Worm (Caenorhabditis elegans) whole organism, L2 larva: ENCODE measurements around the gene nhr-186.
A peak's percentile ranks its signal among the peaks of the same experiment; 100 is the strongest.

ENCODE experiments used
- C34F6.9 ChIP-seq: fragments of 150-350 bp; optimal IDR thresholded peaks from 2 replicates; lab custom pipeline; 2014; ENCODE audit warnings: missing biosample characterization, missing genetic modification characterization
- F13H6.1 ChIP-seq: sonication (generic microtip); optimal IDR thresholded peaks from 2 replicates; lab custom pipeline; 2016; ENCODE audit warnings: missing genetic modification characterization, missing compliant biosample characterization
- Y55F3AM.14 ChIP-seq: fragments of 200-800 bp; sonication (Bioruptor generic); optimal IDR thresholded peaks from 2 replicates; lab custom pipeline; 2018; ENCODE audit warnings: mild to moderate bottlenecking, missing genetic modification characterization, missing compliant biosample characterization
- ZK546.5 ChIP-seq: sonication (generic microtip); optimal IDR thresholded peaks from 2 replicates; lab custom pipeline; 2017; ENCODE audit warnings: missing biosample characterization, missing genetic modification characterization
- alr-1 ChIP-seq: fragments of 150-350 bp; optimal IDR thresholded peaks from 2 replicates; lab custom pipeline; 2014; ENCODE audit warnings: missing biosample characterization, missing genetic modification characterization
- aly-2 ChIP-seq: fragments of 150-350 bp; optimal IDR thresholded peaks from 2 replicates; lab custom pipeline; 2014; ENCODE audit warnings: missing biosample characterization, missing genetic modification characterization
- ama-1 ChIP-seq: fragments of 150-350 bp; optimal IDR thresholded peaks from 2 replicates; lab custom pipeline; 2018; ENCODE audit warnings: inconsistent platforms
- blmp-1 ChIP-seq: sonication (generic microtip); optimal IDR thresholded peaks from 2 replicates; lab custom pipeline; 2017; ENCODE audit warnings: missing genetic modification characterization, mild to moderate bottlenecking, missing compliant biosample characterization, antibody characterized with exemption, moderate library complexity; ENCODE audit not compliant: insufficient read depth
- ceh-16 ChIP-seq: fragments of 150-350 bp; optimal IDR thresholded peaks from 2 replicates; lab custom pipeline; 2014; ENCODE audit warnings: missing biosample characterization, missing genetic modification characterization
- crh-2 ChIP-seq: sonication (generic microtip); optimal IDR thresholded peaks from 2 replicates; lab custom pipeline; 2017; ENCODE audit warnings: missing biosample characterization, missing genetic modification characterization
- dmd-4 ChIP-seq: sonication (generic microtip); optimal IDR thresholded peaks from 2 replicates; lab custom pipeline; 2017; ENCODE audit warnings: missing biosample characterization, missing genetic modification characterization
- egl-27 ChIP-seq: sonication (generic microtip); optimal IDR thresholded peaks from 3 replicates; lab custom pipeline; 2017; ENCODE audit warnings: missing biosample characterization, missing genetic modification reagents, missing genetic modification characterization
- elt-1 ChIP-seq: fragments of 150-350 bp; optimal IDR thresholded peaks from 2 replicates; lab custom pipeline; 2014; ENCODE audit warnings: missing biosample characterization, missing genetic modification characterization
- fos-1 ChIP-seq: fragments of 150-350 bp; optimal IDR thresholded peaks from 2 replicates; lab custom pipeline; 2014; ENCODE audit warnings: missing biosample characterization, missing genetic modification characterization
- gmeb-1 ChIP-seq: fragments of 150-350 bp; optimal IDR thresholded peaks from 2 replicates; lab custom pipeline; 2014; ENCODE audit warnings: missing biosample characterization, missing genetic modification characterization
- lin-11 ChIP-seq: fragments of 150-350 bp; sonication (generic microtip); optimal IDR thresholded peaks from 2 replicates; lab custom pipeline; 2014; ENCODE audit warnings: missing biosample characterization, missing genetic modification characterization, inconsistent platforms, mixed read lengths
- mab-5 ChIP-seq: fragments of 150-350 bp; optimal IDR thresholded peaks from 2 replicates; lab custom pipeline; 2014; ENCODE audit warnings: missing biosample characterization, missing genetic modification characterization
- mdl-1 ChIP-seq, 2 experiments: fragments of 150-350 bp in 1 of 2; sonication (generic microtip) in 1 of 2; optimal IDR thresholded peaks; 2 replicates each; lab custom pipeline; 2017; ENCODE audit warnings: missing biosample characterization in 2 of 2, missing genetic modification characterization in 2 of 2
- nhr-10 ChIP-seq: sonication (generic microtip); optimal IDR thresholded peaks from 2 replicates; lab custom pipeline; 2017; ENCODE audit warnings: missing biosample characterization, missing genetic modification characterization
- nhr-11 ChIP-seq: fragments of 150-350 bp; optimal IDR thresholded peaks from 2 replicates; lab custom pipeline; 2014; ENCODE audit warnings: missing biosample characterization, missing genetic modification characterization
- nhr-12 ChIP-seq: fragments of 150-350 bp; optimal IDR thresholded peaks from 2 replicates; lab custom pipeline; 2014; ENCODE audit warnings: missing biosample characterization, missing genetic modification characterization
- nhr-129 ChIP-seq: fragments of 150-350 bp; optimal IDR thresholded peaks from 2 replicates; lab custom pipeline; 2014; ENCODE audit warnings: missing biosample characterization, missing genetic modification characterization
- nhr-21 ChIP-seq: fragments of 150-350 bp; optimal IDR thresholded peaks from 2 replicates; lab custom pipeline; 2014; ENCODE audit warnings: missing biosample characterization, missing genetic modification characterization
- nhr-23 ChIP-seq: fragments of 150-350 bp; optimal IDR thresholded peaks from 2 replicates; lab custom pipeline; 2014; ENCODE audit warnings: missing biosample characterization, missing genetic modification reagents, missing genetic modification characterization
- nhr-237 ChIP-seq: fragments of 150-350 bp; optimal IDR thresholded peaks from 2 replicates; lab custom pipeline; 2014; ENCODE audit warnings: missing biosample characterization, missing genetic modification characterization
- nhr-25 ChIP-seq: fragments of 150-350 bp; sonication (generic microtip); optimal IDR thresholded peaks from 3 replicates; lab custom pipeline; 2014; ENCODE audit warnings: missing biosample characterization, missing genetic modification characterization
- nhr-6 ChIP-seq: fragments of 150-350 bp; optimal IDR thresholded peaks from 2 replicates; lab custom pipeline; 2014; ENCODE audit warnings: missing biosample characterization, missing genetic modification characterization
- nhr-77 ChIP-seq: fragments of 150-350 bp; optimal IDR thresholded peaks from 2 replicates; lab custom pipeline; 2014; ENCODE audit warnings: missing biosample characterization, missing genetic modification characterization
- peb-1 ChIP-seq: fragments of 150-350 bp; optimal IDR thresholded peaks from 2 replicates; lab custom pipeline; 2014; ENCODE audit warnings: missing biosample characterization, missing genetic modification characterization
- sem-4 ChIP-seq: fragments of 150-350 bp; optimal IDR thresholded peaks from 2 replicates; lab custom pipeline; 2014; ENCODE audit warnings: missing biosample characterization, missing genetic modification reagents, missing genetic modification characterization
- skn-1 ChIP-seq: sonication (generic microtip); optimal IDR thresholded peaks from 2 replicates; lab custom pipeline; 2017; ENCODE audit warnings: missing biosample characterization, missing genetic modification characterization
- sma-3 ChIP-seq: sonication (generic microtip); optimal IDR thresholded peaks from 2 replicates; lab custom pipeline; 2016; ENCODE audit warnings: missing genetic modification reagents, missing genetic modification characterization, missing compliant biosample characterization
- sma-9 ChIP-seq, 2 experiments: fragments of 150-350 bp in 1 of 2; sonication (generic microtip) in 1 of 2; optimal IDR thresholded peaks; 2 replicates each; lab custom pipeline; 2014 to 2016; ENCODE audit warnings: missing genetic modification characterization in 2 of 2, mild to moderate bottlenecking in 1 of 2, missing biosample characterization in 1 of 2, missing compliant biosample characterization in 1 of 2, missing genetic modification reagents in 1 of 2, moderate library complexity in 1 of 2
- snpc-4 ChIP-seq: fragments of 150-350 bp; optimal IDR thresholded peaks from 2 replicates; lab custom pipeline; 2014; ENCODE audit warnings: missing biosample characterization, missing genetic modification characterization
- unc-55 ChIP-seq: fragments of 150-350 bp; sonication (generic microtip); optimal IDR thresholded peaks from 3 replicates; lab custom pipeline; 2014; ENCODE audit warnings: missing biosample characterization, missing genetic modification reagents, missing genetic modification characterization
- unc-62 ChIP-seq: fragments of 150-350 bp; optimal IDR thresholded peaks from 2 replicates; lab custom pipeline; 2014; ENCODE audit warnings: missing biosample characterization, missing genetic modification reagents, missing genetic modification characterization
- zag-1 ChIP-seq: fragments of 150-350 bp; optimal IDR thresholded peaks from 2 replicates; lab custom pipeline; 2014; ENCODE audit warnings: missing biosample characterization, missing genetic modification characterization
- ztf-4 ChIP-seq: fragments of 150-350 bp; optimal IDR thresholded peaks from 2 replicates; lab custom pipeline; 2014; ENCODE audit warnings: missing biosample characterization, missing genetic modification characterization

The nhr-186 gene

ce11 chrV:3825190-3825589 lies 29.6 kb downstream of the nhr-186 start:
- TF ChIP-seq unc-55 (GFP tag; lab: Kevin White, UChicago) (peak; percentile 35), nhr-23 (no peak)

- no peak for TF ChIP-seq C34F6.9 (tag; lab: Kevin White, UChicago)
- TF ChIP-seq nhr-21, result no peak
- no peak for TF ChIP-seq skn-1 (tag; lab: Kevin White, UChicago)
- no peak for TF ChIP-seq gmeb-1 (tag; lab: Kevin White, UChicago)
- TF ChIP-seq elt-1 (tag; lab: Kevin White, UChicago), result no peak
- no peak for TF ChIP-seq ztf-4 (tag; lab: Kevin White, UChicago)
- no peak for TF ChIP-seq peb-1 (tag; lab: Kevin White, UChicago)
- TF ChIP-seq nhr-77, result no peak
- TF ChIP-seq nhr-10 (tag; lab: Kevin White, UChicago), result no peak
- TF ChIP-seq nhr-12 (tag; lab: Kevin White, UChicago), result no peak
- TF ChIP-seq aly-2, result no peak
- no peak for TF ChIP-seq zag-1 (tag; lab: Kevin White, UChicago)
- TF ChIP-seq nhr-23, result no peak
- TF ChIP-seq egl-27 (tag; lab: Kevin White, UChicago), result no peak
These were observed 33.9 kb downstream of the nhr-186 start for ce11 chrV:3820875-3821274.

ce11 chrV:3814938-3815337 lies 39.8 kb downstream of the nhr-186 start, which contains the start of gene H10D18.1:
H10D18.1 (plus strand) TSS chrV:3815214.
- TF ChIP-seq dmd-4 (no peak), nhr-77 (no peak), snpc-4 (no peak), sma-3 (GFP tag; lab: Kevin White, UChicago) (no peak), nhr-237 (tag; lab: Kevin White, UChicago) (no peak), gmeb-1 (tag; lab: Kevin White, UChicago) (no peak), C34F6.9 (tag; lab: Kevin White, UChicago) (peak; percentile 35), nhr-129 (peak; percentile 5), ceh-16 (tag; lab: Kevin White, UChicago) (no peak), nhr-23 (no peak), sma-9 (GFP tag; optimal IDR thresholded peaks at IDR 0.05; lab: Kevin White, UChicago) (peak; percentile 3), sma-9 (tag; optimal IDR thresholded peaks at IDR 0.05; lab: Kevin White, UChicago) (no peak), unc-55 (GFP tag; lab: Kevin White, UChicago) (peak; percentile 44), Y55F3AM.14 (GFP tag; lab: Kevin White, UChicago) (no peak), mdl-1 (tag; optimal IDR thresholded peaks at IDR 0.05; lab: Kevin White, UChicago) (no peak), blmp-1 (no peak), unc-62 (no peak), nhr-21 (no peak), ama-1 (no peak), nhr-10 (tag; lab: Kevin White, UChicago) (no peak), crh-2 (peak; percentile 0), nhr-6 (no peak), fos-1 (tag; lab: Kevin White, UChicago) (no peak), peb-1 (tag; lab: Kevin White, UChicago) (no peak), lin-11 (peak; percentile 16), sem-4 (tag; lab: Kevin White, UChicago) (no peak), ztf-4 (tag; lab: Kevin White, UChicago) (no peak)

ce11 chrV:3814009-3814408 lies 40.7 kb downstream of the nhr-186 start:
- no peak for TF ChIP-seq aly-2
- TF ChIP-seq nhr-77, result no peak
- no peak for TF ChIP-seq nhr-12 (tag; lab: Kevin White, UChicago)
- TF ChIP-seq unc-55 (GFP tag; lab: Kevin White, UChicago), result no peak
- no peak for TF ChIP-seq nhr-6
- TF ChIP-seq ZK546.5 (tag; lab: Kevin White, UChicago), result no peak
- no peak for TF ChIP-seq ama-1
- TF ChIP-seq nhr-23, result no peak
- no peak for TF ChIP-seq nhr-11 (tag; lab: Kevin White, UChicago)
- no peak for TF ChIP-seq blmp-1
- no peak for TF ChIP-seq mab-5 (tag; lab: Kevin White, UChicago)
- TF ChIP-seq F13H6.1 (tag; lab: Kevin White, UChicago), result no peak
- TF ChIP-seq snpc-4, result no peak
- TF ChIP-seq nhr-237 (tag; lab: Kevin White, UChicago), result no peak
- TF ChIP-seq, all 48 proteins: peak for 0

ce11 chrV:3812291-3812690 lies 42.5 kb downstream of the nhr-186 start, which contains the start of gene scl-12:
scl-12 (plus strand) TSS chrV:3812591.
- TF ChIP-seq C34F6.9 (tag; lab: Kevin White, UChicago) (no peak), sma-3 (GFP tag; lab: Kevin White, UChicago) (no peak), mab-5 (tag; lab: Kevin White, UChicago) (no peak), nhr-23 (no peak), nhr-6 (no peak), ama-1 (no peak), alr-1 (no peak), dmd-4 (no peak), nhr-10 (tag; lab: Kevin White, UChicago) (no peak), elt-1 (tag; lab: Kevin White, UChicago) (no peak), unc-62 (no peak), nhr-21 (no peak), fos-1 (tag; lab: Kevin White, UChicago) (no peak), nhr-25 (tag; lab: Kevin White, UChicago) (no peak)
- TF ChIP-seq, all 48 proteins: peak for 0
